Fruit fly (Drosophila melanogaster) whole organism, embryonic: ENCODE measurements around the gene mio.

Experiments used
- B-H2 ChIP-seq: fragments of 200-800 bp; sonication (Bioruptor generic); optimal IDR thresholded peaks from 2 replicates; lab custom pipeline; 2018; ENCODE audit warnings: missing biosample characterization, mild to moderate bottlenecking, missing genetic modification characterization
- CG10267 ChIP-seq: fragments of 200-800 bp; sonication (Bioruptor generic); optimal IDR thresholded peaks from 2 replicates; lab custom pipeline; 2018; ENCODE audit warnings: missing biosample characterization, mild to moderate bottlenecking, missing genetic modification characterization, moderate library complexity
- CG10543 ChIP-seq: fragments of 200-800 bp; sonication (Bioruptor generic); optimal IDR thresholded peaks from 3 replicates; lab custom pipeline; 2017; ENCODE audit warnings: missing biosample characterization, mild to moderate bottlenecking, missing genetic modification characterization, moderate library complexity
- CG12155 ChIP-seq: fragments of 200-800 bp; sonication (Bioruptor generic); optimal IDR thresholded peaks from 3 replicates; lab custom pipeline; 2016; ENCODE audit warnings: missing biosample characterization, missing genetic modification characterization
- CG12659 ChIP-seq: fragments of 200-800 bp; sonication (Bioruptor generic); optimal IDR thresholded peaks from 3 replicates; lab custom pipeline; 2017; ENCODE audit warnings: mild to moderate bottlenecking, missing biosample characterization, missing genetic modification reagents, missing genetic modification characterization
- CG12769 ChIP-seq: fragments of 200-800 bp; sonication (Bioruptor generic); optimal IDR thresholded peaks from 2 replicates; lab custom pipeline; 2019; ENCODE audit warnings: missing biosample characterization, mild to moderate bottlenecking, missing genetic modification characterization, moderate library complexity
- CG13894 ChIP-seq: fragments of 200-800 bp; sonication (Bioruptor generic); optimal IDR thresholded peaks from 3 replicates; lab custom pipeline; 2018; ENCODE audit warnings: missing biosample characterization, mild to moderate bottlenecking, missing genetic modification characterization, moderate library complexity
- CG14710 ChIP-seq: fragments of 200-800 bp; sonication (Bioruptor generic); optimal IDR thresholded peaks from 3 replicates; lab custom pipeline; 2019; ENCODE audit warnings: missing biosample characterization, mild to moderate bottlenecking, missing genetic modification characterization, moderate library complexity
- CG15601 ChIP-seq: fragments of 200-800 bp; sonication (Bioruptor generic); optimal IDR thresholded peaks from 3 replicates; lab custom pipeline; 2019; ENCODE audit warnings: missing biosample characterization, mild to moderate bottlenecking, missing genetic modification characterization, moderate library complexity
- CG1602 ChIP-seq: fragments of 200-800 bp; sonication (Bioruptor generic); optimal IDR thresholded peaks from 3 replicates; lab custom pipeline; 2016; ENCODE audit warnings: missing biosample characterization, missing genetic modification characterization
- CG1603 ChIP-seq: fragments of 200-800 bp; sonication (Bioruptor generic); optimal IDR thresholded peaks from 2 replicates; lab custom pipeline; 2019; ENCODE audit warnings: missing biosample characterization, mild to moderate bottlenecking, missing genetic modification characterization, moderate library complexity
- CG2116 ChIP-seq: fragments of 200-800 bp; sonication (Bioruptor generic); optimal IDR thresholded peaks from 3 replicates; lab custom pipeline; 2018; ENCODE audit warnings: missing biosample characterization, mild to moderate bottlenecking, missing genetic modification characterization
- CG2712 ChIP-seq: fragments of 200-800 bp; optimal IDR thresholded peaks from 3 replicates; lab custom pipeline; 2019; ENCODE audit warnings: missing biosample characterization, mild to moderate bottlenecking, missing genetic modification characterization, moderate library complexity
- CG30020 ChIP-seq: fragments of 200-800 bp; optimal IDR thresholded peaks from 2 replicates; lab custom pipeline; 2019; ENCODE audit warnings: missing biosample characterization, mild to moderate bottlenecking, missing genetic modification characterization, moderate library complexity
- CG33213 ChIP-seq: fragments of 200-800 bp; sonication (Bioruptor generic); optimal IDR thresholded peaks from 3 replicates; lab custom pipeline; 2016; ENCODE audit warnings: missing biosample characterization, missing genetic modification characterization
- CG7271 ChIP-seq: fragments of 200-800 bp; sonication (Bioruptor generic); optimal IDR thresholded peaks from 2 replicates; lab custom pipeline; 2018; ENCODE audit warnings: missing biosample characterization, mild to moderate bottlenecking, missing genetic modification characterization, moderate library complexity
- CG8089 ChIP-seq: fragments of 200-800 bp; sonication (Bioruptor generic); optimal IDR thresholded peaks from 3 replicates; lab custom pipeline; 2016; ENCODE audit warnings: missing biosample characterization, missing genetic modification characterization
- CG8290 ChIP-seq, 3 experiments: fragments of 200-800 bp; sonication (Bioruptor generic); optimal IDR thresholded peaks; 2 replicates each; lab custom pipeline; 2016 to 2019; ENCODE audit warnings: missing biosample characterization in 3 of 3, missing genetic modification characterization in 3 of 3, mild to moderate bottlenecking in 2 of 3, moderate library complexity in 1 of 3
- CG8388 ChIP-seq: fragments of 200-800 bp; sonication (Bioruptor generic); optimal IDR thresholded peaks from 2 replicates; lab custom pipeline; 2019; ENCODE audit warnings: missing biosample characterization, mild to moderate bottlenecking, missing genetic modification characterization, moderate library complexity
- CG9727 ChIP-seq: fragments of 200-800 bp; sonication (Bioruptor generic); optimal IDR thresholded peaks from 3 replicates; lab custom pipeline; 2017; ENCODE audit warnings: missing biosample characterization, mild to moderate bottlenecking, missing genetic modification characterization
- CoRest ChIP-seq: fragments of 200-800 bp; sonication (Bioruptor generic); optimal IDR thresholded peaks from 3 replicates; lab custom pipeline; 2018; ENCODE audit warnings: missing biosample characterization, mild to moderate bottlenecking, missing genetic modification characterization, moderate library complexity
- CrebB ChIP-seq: fragments of 200-800 bp; sonication (Bioruptor generic); optimal IDR thresholded peaks from 3 replicates; lab custom pipeline; 2018; ENCODE audit warnings: missing biosample characterization, mild to moderate bottlenecking, missing genetic modification characterization
- D19B ChIP-seq: fragments of 200-800 bp; sonication (Bioruptor generic); optimal IDR thresholded peaks from 2 replicates; lab custom pipeline; 2017; ENCODE audit warnings: missing biosample characterization, mild to moderate bottlenecking, missing genetic modification characterization
- Dek ChIP-seq: fragments of 200-800 bp; sonication (Bioruptor generic); optimal IDR thresholded peaks from 3 replicates; lab custom pipeline; 2019; ENCODE audit warnings: missing biosample characterization, mild to moderate bottlenecking, missing genetic modification characterization, moderate library complexity
- Elba2 ChIP-seq: fragments of 200-800 bp; sonication (Bioruptor generic); optimal IDR thresholded peaks from 3 replicates; lab custom pipeline; 2016; ENCODE audit warnings: missing biosample characterization, missing genetic modification characterization
- Ets97D ChIP-seq: fragments of 200-800 bp; sonication (Bioruptor generic); optimal IDR thresholded peaks from 3 replicates; lab custom pipeline; 2016; ENCODE audit warnings: missing biosample characterization, missing genetic modification characterization
- Fer1 ChIP-seq: fragments of 200-800 bp; sonication (Bioruptor generic); optimal IDR thresholded peaks from 2 replicates; lab custom pipeline; 2017; ENCODE audit warnings: missing biosample characterization, mild to moderate bottlenecking, missing genetic modification characterization
- HLHmδ ChIP-seq: fragments of 200-800 bp; sonication (Bioruptor generic); optimal IDR thresholded peaks from 2 replicates; lab custom pipeline; 2018; ENCODE audit warnings: missing biosample characterization, mild to moderate bottlenecking, missing genetic modification characterization, moderate library complexity
- HmgD ChIP-seq: fragments of 200-800 bp; sonication (Bioruptor generic); optimal IDR thresholded peaks from 3 replicates; lab custom pipeline; 2016; ENCODE audit warnings: missing biosample characterization, missing genetic modification characterization
- Hmr ChIP-seq: fragments of 200-800 bp; sonication (Bioruptor generic); optimal IDR thresholded peaks from 3 replicates; lab custom pipeline; 2017; ENCODE audit warnings: mild to moderate bottlenecking, missing biosample characterization, missing genetic modification reagents, missing genetic modification characterization
- NfI ChIP-seq: fragments of 200-800 bp; sonication (Bioruptor generic); optimal IDR thresholded peaks from 3 replicates; lab custom pipeline; 2018; ENCODE audit warnings: missing biosample characterization, mild to moderate bottlenecking, missing genetic modification characterization, moderate library complexity
- PHDP ChIP-seq: fragments of 200-800 bp; sonication (Bioruptor generic); optimal IDR thresholded peaks from 3 replicates; lab custom pipeline; 2018; ENCODE audit warnings: missing biosample characterization, mild to moderate bottlenecking, missing genetic modification characterization, moderate library complexity
- Sin3A ChIP-seq: fragments of >200 bp; optimal IDR thresholded peaks from 2 replicates; lab custom pipeline; 2018
- YL-1 ChIP-seq: fragments of 200-800 bp; sonication (Bioruptor generic); optimal IDR thresholded peaks from 3 replicates; lab custom pipeline; 2017; ENCODE audit warnings: missing biosample characterization, mild to moderate bottlenecking, missing genetic modification characterization
- abd-A ChIP-seq: fragments of 200-800 bp; sonication (Bioruptor generic); optimal IDR thresholded peaks from 3 replicates; lab custom pipeline; 2019; ENCODE audit warnings: missing biosample characterization, mild to moderate bottlenecking, missing genetic modification characterization, moderate library complexity
- esg ChIP-seq: fragments of 200-800 bp; sonication (Bioruptor generic); conservative IDR thresholded peaks from 2 replicates; pipeline ENCODE4 v1.3.6; 2022; ENCODE audit warnings: missing biosample characterization, missing genetic modification characterization
- gfzf ChIP-seq: fragments of 200-800 bp; sonication (Bioruptor generic); optimal IDR thresholded peaks from 2 replicates; lab custom pipeline; 2016; ENCODE audit warnings: missing biosample characterization, mild to moderate bottlenecking, missing genetic modification characterization, moderate library complexity
- grau ChIP-seq: fragments of 200-800 bp; optimal IDR thresholded peaks from 3 replicates; lab custom pipeline; 2019; ENCODE audit warnings: missing biosample characterization, mild to moderate bottlenecking, missing genetic modification characterization, moderate library complexity
- hkb ChIP-seq, 2 experiments: fragments of 200-800 bp in 1 of 2; fragments of >200 bp in 1 of 2; sonication (Bioruptor generic) in 1 of 2; IDR thresholded peaks in 1 of 2; optimal IDR thresholded peaks in 1 of 2; 2 replicates each; pipeline versions ENCODE4 v1.3.6 to Lab custom; 2017 to 2022; ENCODE audit warnings: missing biosample characterization in 1 of 2, missing genetic modification characterization in 1 of 2
- insv ChIP-seq, 2 experiments: fragments of 200-800 bp; sonication (Bioruptor generic); optimal IDR thresholded peaks; 3 replicates each; lab custom pipeline; 2016 to 2018; ENCODE audit warnings: missing biosample characterization in 2 of 2, missing genetic modification characterization in 2 of 2
- nmo ChIP-seq: fragments of 200-800 bp; sonication (Bioruptor generic); optimal IDR thresholded peaks from 2 replicates; lab custom pipeline; 2018; ENCODE audit warnings: missing biosample characterization, mild to moderate bottlenecking, missing genetic modification characterization, moderate library complexity
- nom ChIP-seq: fragments of 200-800 bp; sonication (Bioruptor generic); optimal IDR thresholded peaks from 2 replicates; lab custom pipeline; 2017; ENCODE audit warnings: missing biosample characterization, missing genetic modification characterization, mild to moderate bottlenecking, moderate library complexity, missing genetic modification reagents
- otp ChIP-seq: fragments of 200-800 bp; sonication (Bioruptor generic); IDR thresholded peaks from 3 replicates; pipeline ENCODE4, ENCODE4 v1.3.6; 2022; ENCODE audit warnings: missing biosample characterization, missing genetic modification characterization
- salm ChIP-seq: fragments of 200-800 bp; sonication (Bioruptor generic); optimal IDR thresholded peaks from 2 replicates; lab custom pipeline; 2018; ENCODE audit warnings: missing biosample characterization, mild to moderate bottlenecking, missing genetic modification characterization
- sens ChIP-seq: fragments of 200-800 bp; sonication (Bioruptor generic); peaks from one replicate; lab custom pipeline; 2016; ENCODE audit warnings: missing biosample characterization, missing genetic modification characterization
- slou ChIP-seq: fragments of 200-800 bp; sonication (Bioruptor generic); optimal IDR thresholded peaks from 3 replicates; lab custom pipeline; 2016; ENCODE audit warnings: missing biosample characterization, missing genetic modification characterization
- sr ChIP-seq: fragments of 200-800 bp; sonication (Bioruptor generic); IDR thresholded peaks from 3 replicates; pipeline ENCODE4 v1.3.6; 2022; ENCODE audit warnings: missing biosample characterization, missing genetic modification characterization
- sug ChIP-seq: fragments of 200-800 bp; optimal IDR thresholded peaks from 2 replicates; lab custom pipeline; 2019; ENCODE audit warnings: missing biosample characterization, mild to moderate bottlenecking, missing genetic modification characterization, moderate library complexity
- zen ChIP-seq: fragments of 200-800 bp; sonication (Bioruptor generic); optimal IDR thresholded peaks from 3 replicates; lab custom pipeline; 2018; ENCODE audit warnings: missing biosample characterization, mild to moderate bottlenecking, missing genetic modification characterization, moderate library complexity

mio gene

DNA sequence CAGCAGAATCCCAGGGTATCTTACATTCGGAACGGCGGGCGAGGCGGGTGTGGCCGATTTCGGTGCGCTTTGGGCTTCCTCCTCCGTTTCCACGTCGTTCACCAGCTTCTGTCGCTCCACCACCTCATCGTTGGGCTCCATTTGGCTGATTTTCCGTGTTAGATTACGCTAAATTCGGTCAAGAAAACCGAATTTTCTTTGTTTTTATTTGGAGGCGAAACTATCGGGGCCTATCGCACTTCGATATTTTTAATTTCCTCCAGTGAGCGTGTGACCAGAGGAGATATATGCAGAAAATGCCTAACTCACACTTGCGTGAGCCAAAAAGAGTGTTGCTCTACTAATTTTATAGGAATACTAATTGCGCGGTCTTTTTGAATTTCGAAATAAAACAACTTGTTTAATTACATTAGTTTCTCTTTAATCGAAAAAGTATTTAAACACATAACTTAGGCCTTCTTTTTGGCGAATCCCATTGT, 24.9 kb upstream of the mio start, which contains the start of gene CG10874:
TSS of gene CG10874 (minus strand) at position 264 of the 479 bp plus-strand sequence.
- peak; percentile 98 for TF ChIP-seq gfzf
- TF ChIP-seq CG13894: peak; percentile 66
- TF ChIP-seq PHDP: peak; percentile 18
- TF ChIP-seq Hmr (GFP tag; lab: Kevin White, UChicago): peak; percentile 55
- no peak for TF ChIP-seq CG7271 (tag; lab: Kevin White, UChicago)
- no peak for TF ChIP-seq HLHmδ
- TF ChIP-seq Fer1 (GFP tag; lab: Kevin White, UChicago): peak; percentile 11
- TF ChIP-seq nmo (GFP tag; lab: Kevin White, UChicago): peak; percentile 56
- TF ChIP-seq CG30020 (tag; lab: Kevin White, UChicago): peak; percentile 17
- TF ChIP-seq CG8089 (GFP tag; lab: Kevin White, UChicago): no peak
- TF ChIP-seq salm (tag; lab: Kevin White, UChicago): no peak
- TF ChIP-seq CG8388 (GFP tag; lab: Kevin White, UChicago): no peak
- peak; percentile 23 for TF ChIP-seq CG8290 (GFP tag; optimal IDR thresholded peaks at IDR 0.05; lab: Kevin White, UChicago)
- TF ChIP-seq CG8290 (tag; optimal IDR thresholded peaks at IDR 0.05; lab: Kevin White, UChicago): peak in 1 of 2 experiments; percentile 62
- peak; percentile 31 for TF ChIP-seq NfI (GFP tag; lab: Kevin White, UChicago)
- TF ChIP-seq CrebB: peak; percentile 14
- peak; percentile 3 for TF ChIP-seq CG10543 (GFP tag; lab: Kevin White, UChicago)
- peak; percentile 20 for TF ChIP-seq CG12155
- peak; percentile 35 for TF ChIP-seq sug (tag; lab: Kevin White, UChicago)
- TF ChIP-seq Elba2: no peak
- TF ChIP-seq CG9727 (GFP tag; lab: Kevin White, UChicago): peak; percentile 1
- no peak for TF ChIP-seq esg
- TF ChIP-seq Sin3A: peak; percentile 70
- peak in 1 of 2 experiments; percentile 6 for TF ChIP-seq insv (GFP tag; optimal IDR thresholded peaks at IDR 0.05; lab: Kevin White, UChicago)
- TF ChIP-seq CG12769: peak; percentile 10
- peak; percentile 57 for TF ChIP-seq abd-A
- peak; percentile 8 for TF ChIP-seq CG15601
- TF ChIP-seq CG33213 (GFP tag; lab: Kevin White, UChicago): peak; percentile 65
- TF ChIP-seq Ets97D (GFP tag; lab: Kevin White, UChicago): peak; percentile 78
- TF ChIP-seq YL-1 (GFP tag; lab: Kevin White, UChicago): peak; percentile 88
- peak; percentile 12 for TF ChIP-seq CG12659
- TF ChIP-seq CG2712 (tag; lab: Kevin White, UChicago): peak; percentile 52
- TF ChIP-seq sr (GFP tag; lab: Robert Waterston, UW): no peak
- peak; percentile 34 for TF ChIP-seq slou (GFP tag; lab: Kevin White, UChicago)
- TF ChIP-seq otp: no peak
- peak; percentile 17 for TF ChIP-seq Dek
- peak; percentile 65 for TF ChIP-seq sens (GFP tag; lab: Kevin White, UChicago)
- peak; percentile 10 for TF ChIP-seq grau (tag; lab: Kevin White, UChicago)
- TF ChIP-seq nom (GFP tag; lab: Kevin White, UChicago): peak; percentile 6
- peak; percentile 61 for TF ChIP-seq CG10267
- no peak for TF ChIP-seq CG1602 (GFP tag; lab: Kevin White, UChicago)
- peak; percentile 58 for TF ChIP-seq hkb (optimal IDR thresholded peaks at IDR 0.05; lab: Kevin White, UChicago)
- no peak for TF ChIP-seq hkb (GFP tag; IDR thresholded peaks at IDR 0.05; lab: Robert Waterston, UW)
- peak; percentile 100 for TF ChIP-seq CG14710 (tag; lab: Kevin White, UChicago)
- peak; percentile 37 for TF ChIP-seq CoRest (tag; lab: Kevin White, UChicago)
- TF ChIP-seq HmgD (GFP tag; lab: Kevin White, UChicago): peak; percentile 51
- TF ChIP-seq CG2116 (GFP tag; lab: Kevin White, UChicago): peak; percentile 70
- peak; percentile 95 for TF ChIP-seq D19B (GFP tag; lab: Kevin White, UChicago)
- peak; percentile 61 for TF ChIP-seq B-H2
- peak; percentile 72 for TF ChIP-seq CG1603
- TF ChIP-seq zen (tag; lab: Kevin White, UChicago): peak; percentile 40
